Worm (Caenorhabditis elegans) whole organism, L4 larva: ENCODE results near the gene C35B1.3.

Source experiments
- mep-1 ChIP-seq: fragments of 150-350 bp; sonication (generic microtip); optimal IDR thresholded peaks from 3 replicates; lab custom pipeline; 2014; ENCODE audit warnings: missing biosample characterization, missing genetic modification characterization
- nhr-28 ChIP-seq: fragments of 150-350 bp; optimal IDR thresholded peaks from 2 replicates; lab custom pipeline; 2014; ENCODE audit warnings: missing biosample characterization, missing genetic modification characterization

- TF ChIP-seq nhr-28 (tag; lab: Kevin White, UChicago) (no peak), mep-1 (tag; lab: Kevin White, UChicago) (no peak)
Measured at ce11 chrIV:4042274-4042673, 38.7 kb upstream of the C35B1.3 start, which contains the start of gene cdc-73.
